Fruit fly (Drosophila melanogaster) whole organism, prepupa: Measurements from ENCODE around the gene Nthl1.
A peak's percentile ranks its signal among the peaks of the same experiment; 100 is the strongest.

ENCODE experiments used
- Blimp-1 ChIP-seq: fragments of 200-800 bp; sonication (Bioruptor generic); optimal IDR thresholded peaks from 3 replicates; lab custom pipeline; 2017; ENCODE audit warnings: missing biosample characterization, missing genetic modification characterization, mild to moderate bottlenecking, moderate library complexity, missing genetic modification reagents
- CG10631 ChIP-seq: fragments of 200-800 bp; sonication (Bioruptor generic); optimal IDR thresholded peaks from 2 replicates; lab custom pipeline; 2016; ENCODE audit warnings: missing biosample characterization, missing genetic modification characterization
- CG11294 ChIP-seq: fragments of 200-800 bp; sonication (Bioruptor generic); IDR thresholded peaks from 2 replicates; pipeline ENCODE4 v1.3.6; 2022; ENCODE audit warnings: missing biosample characterization, missing genetic modification characterization
- CG16779 ChIP-seq: fragments of 200-800 bp; sonication (Bioruptor generic); optimal IDR thresholded peaks from 3 replicates; lab custom pipeline; 2017; ENCODE audit warnings: missing biosample characterization, mild to moderate bottlenecking, missing genetic modification characterization
- CG3032 ChIP-seq: fragments of 200-800 bp; optimal IDR thresholded peaks from 2 replicates; lab custom pipeline; 2019; ENCODE audit warnings: missing biosample characterization, mild to moderate bottlenecking, missing genetic modification characterization, moderate library complexity
- CG31627 ChIP-seq: fragments of 200-800 bp; sonication (Bioruptor generic); optimal IDR thresholded peaks from 3 replicates; lab custom pipeline; 2016; ENCODE audit warnings: missing biosample characterization, missing genetic modification characterization
- CG6163 ChIP-seq: fragments of 200-800 bp; sonication (Bioruptor generic); IDR thresholded peaks from 3 replicates; pipeline ENCODE4 v1.3.6; 2022; ENCODE audit warnings: missing biosample characterization, missing genetic modification characterization
- CG6276 ChIP-seq: fragments of 200-800 bp; sonication (Bioruptor generic); optimal IDR thresholded peaks from 2 replicates; lab custom pipeline; 2017; ENCODE audit warnings: missing biosample characterization, mild to moderate bottlenecking, missing genetic modification characterization
- CG7368 ChIP-seq: fragments of 200-800 bp; sonication (Bioruptor generic); optimal IDR thresholded peaks from 3 replicates; lab custom pipeline; 2016; ENCODE audit warnings: missing biosample characterization, missing genetic modification characterization
- CG8119 ChIP-seq: fragments of 200-800 bp; sonication (Bioruptor generic); IDR thresholded peaks from 3 replicates; pipeline ENCODE4 v1.3.6; 2022; ENCODE audit warnings: missing biosample characterization, missing genetic modification characterization
- CG8632 ChIP-seq: fragments of 200-800 bp; sonication (Bioruptor generic); optimal IDR thresholded peaks from 3 replicates; lab custom pipeline; 2016; ENCODE audit warnings: missing biosample characterization, missing genetic modification characterization
- Eip75B ChIP-seq: fragments of 200-800 bp; sonication (Bioruptor generic); optimal IDR thresholded peaks from 3 replicates; lab custom pipeline; 2016; ENCODE audit warnings: missing biosample characterization, missing genetic modification characterization
- Eip78C ChIP-seq: fragments of 200-800 bp; sonication (Bioruptor generic); peaks from one replicate; lab custom pipeline; 2016; ENCODE audit warnings: missing biosample characterization, missing genetic modification characterization
- Ets21C ChIP-seq: fragments of 200-800 bp; sonication (Bioruptor generic); optimal IDR thresholded peaks from 3 replicates; lab custom pipeline; 2016; ENCODE audit warnings: missing biosample characterization, missing genetic modification characterization
- Hr38 ChIP-seq: sonication (Bioruptor generic); optimal IDR thresholded peaks from 2 replicates; lab custom pipeline; 2016; ENCODE audit warnings: missing biosample characterization, missing genetic modification characterization
- Hr4 ChIP-seq: fragments of 200-800 bp; sonication (Bioruptor generic); optimal IDR thresholded peaks from 3 replicates; lab custom pipeline; 2016; ENCODE audit warnings: missing biosample characterization, missing genetic modification characterization
- Lpt ChIP-seq: fragments of 200-800 bp; sonication (Bioruptor generic); optimal IDR thresholded peaks from 3 replicates; lab custom pipeline; 2016; ENCODE audit warnings: missing biosample characterization, missing genetic modification characterization
- Met ChIP-seq: fragments of 200-800 bp; sonication (Bioruptor generic); optimal IDR thresholded peaks from 3 replicates; lab custom pipeline; 2016; ENCODE audit warnings: missing biosample characterization, missing genetic modification characterization
- OdsH ChIP-seq: fragments of 200-800 bp; sonication (Bioruptor generic); optimal IDR thresholded peaks from 3 replicates; lab custom pipeline; 2016; ENCODE audit warnings: missing biosample characterization, missing genetic modification characterization
- Smox ChIP-seq: fragments of 200-800 bp; sonication (Bioruptor generic); optimal IDR thresholded peaks from 3 replicates; lab custom pipeline; 2016; ENCODE audit warnings: missing biosample characterization, missing genetic modification characterization
- Sox14 ChIP-seq: fragments of 200-800 bp; sonication (Bioruptor generic); optimal IDR thresholded peaks from 3 replicates; lab custom pipeline; 2016; ENCODE audit warnings: missing biosample characterization, missing genetic modification characterization
- Sox15 ChIP-seq: fragments of 200-800 bp; sonication (Bioruptor generic); optimal IDR thresholded peaks from 3 replicates; lab custom pipeline; 2016; ENCODE audit warnings: missing biosample characterization, missing genetic modification characterization
- acj6 ChIP-seq: fragments of 200-800 bp; sonication (Bioruptor generic); optimal IDR thresholded peaks from 3 replicates; lab custom pipeline; 2016; ENCODE audit warnings: missing biosample characterization, missing genetic modification characterization
- dac ChIP-seq: fragments of 200-800 bp; sonication (Bioruptor generic); optimal IDR thresholded peaks from 2 replicates; lab custom pipeline; 2017; ENCODE audit warnings: missing biosample characterization, mild to moderate bottlenecking, missing genetic modification characterization
- dsx ChIP-seq: fragments of 200-800 bp; optimal IDR thresholded peaks from 3 replicates; lab custom pipeline; 2019; ENCODE audit warnings: missing biosample characterization, mild to moderate bottlenecking, missing genetic modification characterization, moderate library complexity; ENCODE audit not compliant: poor library complexity, severe bottlenecking
- eg ChIP-seq: fragments of 200-800 bp; sonication (Bioruptor generic); IDR thresholded peaks from 3 replicates; pipeline ENCODE4 v1.3.6; 2022; ENCODE audit warnings: missing biosample characterization, missing genetic modification characterization
- esn ChIP-seq: fragments of 200-800 bp; sonication (Bioruptor generic); optimal IDR thresholded peaks from 2 replicates; lab custom pipeline; 2016; ENCODE audit warnings: missing biosample characterization, mild to moderate bottlenecking, missing genetic modification characterization, moderate library complexity
- fkh ChIP-seq: fragments of 200-800 bp; sonication (Bioruptor generic); optimal IDR thresholded peaks from 3 replicates; lab custom pipeline; 2017; ENCODE audit warnings: missing biosample characterization, mild to moderate bottlenecking, missing genetic modification characterization, moderate library complexity
- lz ChIP-seq: fragments of 200-800 bp; sonication (Bioruptor generic); optimal IDR thresholded peaks from 3 replicates; lab custom pipeline; 2016; ENCODE audit warnings: missing biosample characterization, missing genetic modification characterization
- net ChIP-seq: fragments of 200-800 bp; sonication (Bioruptor generic); optimal IDR thresholded peaks from 3 replicates; lab custom pipeline; 2016; ENCODE audit warnings: missing biosample characterization, missing genetic modification characterization
- salr ChIP-seq, 2 experiments: fragments of 200-800 bp; sonication (Bioruptor generic); optimal IDR thresholded peaks; 3 replicates each; lab custom pipeline; 2016 to 2018; ENCODE audit warnings: missing biosample characterization in 2 of 2, missing genetic modification characterization in 2 of 2, mild to moderate bottlenecking in 1 of 2
- ss ChIP-seq, 2 experiments: fragments of 200-800 bp; sonication (Bioruptor generic); optimal IDR thresholded peaks; 2 replicates in 1 of 2; 3 replicates in 1 of 2; lab custom pipeline; 2017 to 2018; ENCODE audit warnings: mild to moderate bottlenecking in 2 of 2, missing biosample characterization in 2 of 2, missing genetic modification characterization in 2 of 2, moderate library complexity in 1 of 2
- svp ChIP-seq: fragments of 200-800 bp; sonication (Bioruptor generic); peaks from one replicate; lab custom pipeline; 2016; ENCODE audit warnings: missing biosample characterization, missing genetic modification characterization
- vri ChIP-seq: fragments of 200-800 bp; sonication (Bioruptor generic); optimal IDR thresholded peaks from 3 replicates; lab custom pipeline; 2016; ENCODE audit warnings: missing biosample characterization, mild to moderate bottlenecking, missing genetic modification characterization

Gene Nthl1

dm6 chr2L:20974037-20974646 lies 46.5 kb upstream of the Nthl1 start (continued):
- TF ChIP-seq dac (peak; percentile 64), CG7368 (GFP tag; lab: Kevin White, UChicago) (peak; percentile 59), acj6 (peak; percentile 70), CG6276 (GFP tag; lab: Kevin White, UChicago) (peak; percentile 60), CG8632 (peak; percentile 21), Smox (GFP tag; lab: Kevin White, UChicago) (peak; percentile 9), CG8119 (GFP tag; lab: Robert Waterston, UW) (peak; percentile 73), salr (GFP tag; optimal IDR thresholded peaks at IDR 0.05; lab: Kevin White, UChicago) (peak; percentile 69 to 70), CG11294 (peak; percentile 48; the same call in 1 of the 2 replicates), Sox14 (GFP tag; lab: Kevin White, UChicago) (peak; percentile 80), Hr38 (GFP tag; lab: Kevin White, UChicago) (no peak), dsx (GFP tag; lab: Kevin White, UChicago) (peak; percentile 54), ss (GFP tag; optimal IDR thresholded peaks at IDR 0.05; lab: Kevin White, UChicago) (peak; percentile 40 to 47), Hr4 (GFP tag; lab: Kevin White, UChicago) (peak; percentile 61), esn (GFP tag; lab: Kevin White, UChicago) (peak; percentile 39)

dm6 chr2L:20971659-20972314 lies 44.1 kb upstream of the Nthl1 start:
- TF ChIP-seq esn (GFP tag; lab: Kevin White, UChicago), result no peak
- TF ChIP-seq Lpt, result no peak
- no peak for TF ChIP-seq Hr38 (GFP tag; lab: Kevin White, UChicago)
- TF ChIP-seq CG6276 (GFP tag; lab: Kevin White, UChicago), result no peak
- TF ChIP-seq Sox15 (GFP tag; lab: Kevin White, UChicago), result no peak
- TF ChIP-seq lz (GFP tag; lab: Kevin White, UChicago), result no peak
- TF ChIP-seq CG10631 (GFP tag; lab: Kevin White, UChicago), result no peak
- no peak for TF ChIP-seq CG31627 (GFP tag; lab: Kevin White, UChicago)
- TF ChIP-seq svp (GFP tag; lab: Kevin White, UChicago), result peak; percentile 15
- no peak for TF ChIP-seq OdsH (GFP tag; lab: Kevin White, UChicago)
- peak; percentile 67 for TF ChIP-seq Eip78C (GFP tag; lab: Kevin White, UChicago)
- peak; percentile 55 for TF ChIP-seq fkh
- TF ChIP-seq Blimp-1 (GFP tag; lab: Kevin White, UChicago), result no peak
- TF ChIP-seq, all 60 proteins: peak for 3

dm6 chr2L:20970792-20971191 lies 43.1 kb upstream of the Nthl1 start:
- no peak for TF ChIP-seq CG6163 (GFP tag; lab: Robert Waterston, UW)
- TF ChIP-seq Blimp-1 (GFP tag; lab: Kevin White, UChicago), result no peak
- TF ChIP-seq Eip75B (GFP tag; lab: Kevin White, UChicago), result no peak
- no peak for TF ChIP-seq acj6
- no peak for TF ChIP-seq Met
- no peak for TF ChIP-seq eg (GFP tag; lab: Robert Waterston, UW)
- no peak for TF ChIP-seq Ets21C
- no peak for TF ChIP-seq Hr38 (GFP tag; lab: Kevin White, UChicago)
- TF ChIP-seq lz (GFP tag; lab: Kevin White, UChicago), result no peak
- TF ChIP-seq Lpt, result no peak
- no peak for TF ChIP-seq dsx (GFP tag; lab: Kevin White, UChicago)
- no peak for TF ChIP-seq CG7368 (GFP tag; lab: Kevin White, UChicago)
- TF ChIP-seq net, result no peak
- no peak for TF ChIP-seq CG16779 (tag; lab: Kevin White, UChicago)
- TF ChIP-seq ss (GFP tag; optimal IDR thresholded peaks at IDR 0.05; lab: Kevin White, UChicago), result no peak
- TF ChIP-seq CG11294, result no peak
- TF ChIP-seq Eip78C (GFP tag; lab: Kevin White, UChicago), result no peak
- TF ChIP-seq CG8632, result no peak

- no peak for TF ChIP-seq Smox (GFP tag; lab: Kevin White, UChicago)
- TF ChIP-seq svp (GFP tag; lab: Kevin White, UChicago), result peak; percentile 90
- peak; percentile 66 for TF ChIP-seq fkh
- peak; percentile 27 for TF ChIP-seq vri
- no peak for TF ChIP-seq CG3032
- TF ChIP-seq CG8632, result no peak
- TF ChIP-seq Eip78C (GFP tag; lab: Kevin White, UChicago), result peak; percentile 23
Observed at dm6 chr2L:20969674-20970297, 42.1 kb upstream of the Nthl1 start.
